Worm (Caenorhabditis elegans) whole organism, L4 larva: ENCODE measurements around the gene Y41D4B.24.

Experiments used
- F10B5.3 ChIP-seq: sonication (generic microtip); optimal IDR thresholded peaks from 2 replicates; lab custom pipeline; 2016; ENCODE audit warnings: mild to moderate bottlenecking, missing genetic modification characterization, missing compliant biosample characterization
- T26A8.4 ChIP-seq: fragments of 200-800 bp; sonication (Bioruptor generic); IDR thresholded peaks from 2 replicates; pipeline ENCODE4 v1.3.6; 2022; ENCODE audit warnings: missing genetic modification characterization, missing compliant biosample characterization
- Y48G9A.11 ChIP-seq: fragments of 200-800 bp; sonication (Bioruptor generic); IDR thresholded peaks from 2 replicates; pipeline ENCODE4 v1.3.6; 2022; ENCODE audit warnings: missing genetic modification reagents, missing genetic modification characterization, missing compliant biosample characterization
- ZK337.2 ChIP-seq: fragments of 200-800 bp; sonication (Bioruptor generic); IDR thresholded peaks from 2 replicates; pipeline ENCODE4 v1.3.6; 2022; ENCODE audit warnings: missing genetic modification reagents, missing genetic modification characterization, missing compliant biosample characterization
- aha-1 ChIP-seq: fragments of 150-350 bp; peaks from one replicate; lab custom pipeline; 2014; ENCODE audit warnings: missing biosample characterization, missing genetic modification characterization
- ceh-28 ChIP-seq: fragments of 150-350 bp; optimal IDR thresholded peaks from 2 replicates; lab custom pipeline; 2014; ENCODE audit warnings: missing biosample characterization, missing genetic modification reagents, missing genetic modification characterization
- ceh-82 ChIP-seq: sonication (generic microtip); optimal IDR thresholded peaks from 2 replicates; lab custom pipeline; 2017; ENCODE audit warnings: missing biosample characterization, missing genetic modification characterization
- cey-2 ChIP-seq: sonication (generic microtip); optimal IDR thresholded peaks from 3 replicates; lab custom pipeline; 2017; ENCODE audit warnings: missing genetic modification characterization, mild to moderate bottlenecking, missing compliant biosample characterization, antibody characterized with exemption, borderline replicate concordance; ENCODE audit not compliant: insufficient read depth
- ctbp-1 ChIP-seq: fragments of 200-800 bp; sonication (Bioruptor generic); IDR thresholded peaks from 2 replicates; pipeline ENCODE4 v1.3.6; 2022; ENCODE audit warnings: missing genetic modification reagents, missing genetic modification characterization, missing compliant biosample characterization
- dmd-8 ChIP-seq: fragments of 200-800 bp; sonication (Bioruptor generic); IDR thresholded peaks from 2 replicates; pipeline ENCODE4 v1.3.6; 2022; ENCODE audit warnings: missing genetic modification characterization, missing compliant biosample characterization
- duxl-1 ChIP-seq: sonication (generic microtip); optimal IDR thresholded peaks from 2 replicates; lab custom pipeline; 2016; ENCODE audit warnings: mild to moderate bottlenecking, missing genetic modification characterization, moderate library complexity, missing compliant biosample characterization; ENCODE audit not compliant: poor library complexity
- fkh-10 ChIP-seq: fragments of 150-350 bp; optimal IDR thresholded peaks from 2 replicates; lab custom pipeline; 2014; ENCODE audit warnings: missing biosample characterization, missing genetic modification reagents, missing genetic modification characterization
- hlh-11 ChIP-seq: fragments of 200-800 bp; sonication (Bioruptor generic); optimal IDR thresholded peaks from 2 replicates; lab custom pipeline; 2018; ENCODE audit warnings: mild to moderate bottlenecking, missing genetic modification characterization, missing compliant biosample characterization
- hmg-1.1 ChIP-seq: fragments of 200-800 bp; sonication (Bioruptor generic); IDR thresholded peaks from 2 replicates; pipeline ENCODE4 v1.3.6; 2022; ENCODE audit warnings: missing genetic modification reagents, missing genetic modification characterization, missing compliant biosample characterization
- lim-7 ChIP-seq: fragments of 200-800 bp; sonication (Bioruptor generic); IDR thresholded peaks from 2 replicates; pipeline ENCODE4 v1.3.6; 2022; ENCODE audit warnings: missing genetic modification characterization, missing compliant biosample characterization
- lin-1 ChIP-seq: fragments of 200-800 bp; sonication (Bioruptor generic); IDR thresholded peaks from 2 replicates; pipeline ENCODE4 v1.3.6; 2022; ENCODE audit warnings: missing genetic modification reagents, missing genetic modification characterization, missing compliant biosample characterization
- lin-38 ChIP-seq: fragments of 200-800 bp; sonication (Bioruptor generic); IDR thresholded peaks from 2 replicates; pipeline ENCODE4 v1.3.6; 2022; ENCODE audit warnings: missing genetic modification reagents, missing genetic modification characterization, missing compliant biosample characterization
- mep-1 ChIP-seq: fragments of 150-350 bp; sonication (generic microtip); optimal IDR thresholded peaks from 3 replicates; lab custom pipeline; 2014; ENCODE audit warnings: missing biosample characterization, missing genetic modification characterization
- nhr-42 ChIP-seq: fragments of 200-800 bp; sonication (Bioruptor generic); IDR thresholded peaks from 2 replicates; pipeline ENCODE4 v1.3.6; 2022; ENCODE audit warnings: missing genetic modification characterization, missing compliant biosample characterization
- pha-4 ChIP-seq, 2 experiments: fragments of 150-350 bp in 1 of 2; fragments of 200-800 bp in 1 of 2; sonication (Bioruptor generic) in 1 of 2; IDR thresholded peaks in 1 of 2; optimal IDR thresholded peaks in 1 of 2; 2 replicates each; pipeline versions ENCODE4 v1.3.6 to Lab custom; 2014 to 2022; ENCODE audit warnings: missing genetic modification characterization in 2 of 2, missing genetic modification reagents in 2 of 2, missing biosample characterization in 1 of 2, missing compliant biosample characterization in 1 of 2
- sdz-12 ChIP-seq: fragments of 200-800 bp; sonication (Bioruptor generic); optimal IDR thresholded peaks from 2 replicates; lab custom pipeline; 2018; ENCODE audit warnings: mild to moderate bottlenecking, missing genetic modification characterization, missing compliant biosample characterization
- set-16 ChIP-seq: fragments of 200-800 bp; sonication (Bioruptor generic); IDR thresholded peaks from 2 replicates; pipeline ENCODE4 v1.3.6; 2022; ENCODE audit warnings: missing genetic modification reagents, missing genetic modification characterization, missing compliant biosample characterization
- skn-1 ChIP-seq: fragments of 150-350 bp; optimal IDR thresholded peaks from 2 replicates; lab custom pipeline; 2014; ENCODE audit warnings: missing biosample characterization, missing genetic modification characterization
- snpc-4 ChIP-seq: fragments of 150-350 bp; optimal IDR thresholded peaks from 2 replicates; lab custom pipeline; 2014; ENCODE audit warnings: missing biosample characterization, missing genetic modification characterization
- spr-1 ChIP-seq: sonication (generic microtip); optimal IDR thresholded peaks from 2 replicates; lab custom pipeline; 2016; ENCODE audit warnings: mild to moderate bottlenecking, missing genetic modification characterization, missing compliant biosample characterization
- spr-3 ChIP-seq: fragments of 200-800 bp; sonication (Bioruptor generic); optimal IDR thresholded peaks from 2 replicates; lab custom pipeline; 2018; ENCODE audit warnings: mild to moderate bottlenecking, missing genetic modification characterization, missing compliant biosample characterization
- tag-97 ChIP-seq: fragments of 200-800 bp; sonication (Bioruptor generic); IDR thresholded peaks from 2 replicates; pipeline ENCODE4 v1.3.6; 2022; ENCODE audit warnings: missing genetic modification characterization, missing compliant biosample characterization
- tra-1 ChIP-seq: fragments of 200-800 bp; sonication (Bioruptor generic); IDR thresholded peaks from 2 replicates; pipeline ENCODE4 v1.3.6; 2022; ENCODE audit warnings: missing genetic modification reagents, missing genetic modification characterization, missing compliant biosample characterization
- zag-1 ChIP-seq: fragments of 150-350 bp; optimal IDR thresholded peaks from 2 replicates; lab custom pipeline; 2014; ENCODE audit warnings: missing biosample characterization, missing genetic modification characterization
- zip-11 ChIP-seq: fragments of 200-800 bp; sonication (Bioruptor generic); IDR thresholded peaks from 2 replicates; pipeline ENCODE4 v1.3.6; 2022; ENCODE audit warnings: missing genetic modification characterization, missing compliant biosample characterization
- ztf-11 ChIP-seq: fragments of 150-350 bp; optimal IDR thresholded peaks from 2 replicates; lab custom pipeline; 2014; ENCODE audit warnings: missing biosample characterization, missing genetic modification characterization

The Y41D4B.24 gene

ce11 chrIV:1633445-1633844 is 48.5 kb downstream of the Y41D4B.24 start, which contains the start of gene Y41D4B.6:
Y41D4B.6 (plus strand) TSS chrIV:1633745.
- peak; percentile 3 for TF ChIP-seq aha-1 (tag; lab: Kevin White, UChicago)
- TF ChIP-seq spr-1 (tag; lab: Kevin White, UChicago) = no peak

- TF ChIP-seq pha-4 (GFP tag; IDR thresholded peaks at IDR 0.05; lab: Robert Waterston, UW) (no peak), pha-4 (tag; optimal IDR thresholded peaks at IDR 0.05; lab: Kevin White, UChicago) (no peak), ztf-11 (tag; lab: Kevin White, UChicago) (no peak), hlh-11 (tag; lab: Kevin White, UChicago) (no peak), aha-1 (tag; lab: Kevin White, UChicago) (no peak)
Measured at ce11 chrIV:1632593-1632992, 49.4 kb downstream of the Y41D4B.24 start.

ce11 chrIV:1631651-1632050 is 50.3 kb downstream of the Y41D4B.24 start, which contains the start of gene cpg-24:
cpg-24 (plus strand) TSS chrIV:1631951.
- no peak for TF ChIP-seq lin-38
- no peak for TF ChIP-seq T26A8.4 (GFP tag; lab: Robert Waterston, UW)
- no peak for TF ChIP-seq hlh-11 (tag; lab: Kevin White, UChicago)
- no peak for TF ChIP-seq ceh-82 (tag; lab: Kevin White, UChicago)
- no peak for TF ChIP-seq ZK337.2
- TF ChIP-seq spr-3 (GFP tag; lab: Kevin White, UChicago) = no peak
- TF ChIP-seq tag-97 (GFP tag; lab: Robert Waterston, UW) = no peak
- TF ChIP-seq zag-1 (tag; lab: Kevin White, UChicago) = no peak
- no peak for TF ChIP-seq lim-7 (GFP tag; lab: Robert Waterston, UW)
- TF ChIP-seq cey-2 (tag; lab: Kevin White, UChicago) = no peak
- no peak for TF ChIP-seq ceh-28 (tag; lab: Kevin White, UChicago)
- TF ChIP-seq mep-1 (tag; lab: Kevin White, UChicago) = no peak
- TF ChIP-seq sdz-12 (GFP tag; lab: Kevin White, UChicago) = no peak
- no peak for TF ChIP-seq lin-1 (GFP tag; lab: Robert Waterston, UW)
- TF ChIP-seq ctbp-1 (GFP tag; lab: Robert Waterston, UW) = no peak
- no peak for TF ChIP-seq fkh-10 (GFP tag; lab: Kevin White, UChicago)
- no peak for TF ChIP-seq tra-1 (GFP tag; lab: Robert Waterston, UW)
- TF ChIP-seq skn-1 (tag; lab: Kevin White, UChicago) = no peak
- no peak for TF ChIP-seq snpc-4 (tag; lab: Kevin White, UChicago)
- no peak for TF ChIP-seq nhr-42 (GFP tag; lab: Robert Waterston, UW)

DNA sequence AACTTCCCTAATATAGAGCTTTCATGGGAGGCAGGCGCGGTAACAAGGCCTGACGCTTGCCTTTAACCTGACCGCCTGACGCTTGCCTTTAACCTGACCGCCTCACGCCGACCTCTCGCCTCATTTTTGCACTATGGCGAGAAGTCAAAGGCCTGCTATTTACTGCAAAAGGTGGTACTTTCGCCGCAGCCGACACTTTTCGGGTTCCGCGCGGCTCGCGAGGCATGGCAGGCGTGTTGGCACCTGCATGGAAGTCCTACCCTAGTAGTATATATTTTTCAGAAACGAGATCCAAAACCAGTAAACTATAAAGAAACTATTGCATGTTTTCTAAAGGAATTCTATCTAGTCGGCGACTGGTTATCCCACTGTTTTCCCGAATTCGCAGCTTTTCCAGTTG is 53.2 kb downstream of the Y41D4B.24 start:
- no peak for TF ChIP-seq zip-11 (GFP tag; lab: Robert Waterston, UW)
- TF ChIP-seq Y48G9A.11 (GFP tag; lab: Robert Waterston, UW) = 0 out of 2 replicates have a peak, but pooled peaks have one; percentile 16
- no peak for TF ChIP-seq aha-1 (tag; lab: Kevin White, UChicago)
- TF ChIP-seq ztf-11 (tag; lab: Kevin White, UChicago) = no peak
- no peak for TF ChIP-seq hmg-1.1
- peak; percentile 61 for TF ChIP-seq set-16

DNA sequence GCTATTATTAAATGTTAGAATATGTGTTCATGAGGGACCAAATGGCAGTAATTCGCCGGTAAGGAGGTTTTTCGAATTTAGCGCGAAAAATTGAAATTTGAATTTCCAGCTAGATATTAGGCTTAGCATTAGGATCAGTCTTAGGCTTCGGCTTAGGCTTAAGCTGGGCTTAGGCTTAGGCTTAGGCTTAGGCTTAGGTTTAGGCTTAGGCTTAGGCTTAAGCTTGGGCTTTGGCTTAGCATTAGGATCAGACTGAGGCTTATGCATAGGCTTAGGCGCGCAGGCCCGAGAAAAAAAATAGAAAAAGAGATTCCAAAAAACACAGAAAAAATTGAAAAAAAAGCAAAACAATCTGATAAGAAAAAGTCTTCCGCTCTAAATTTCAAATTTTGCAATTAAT is 53.7 kb downstream of the Y41D4B.24 start:
- TF ChIP-seq F10B5.3 (tag; lab: Kevin White, UChicago) (no peak), sdz-12 (GFP tag; lab: Kevin White, UChicago) (no peak), duxl-1 (tag; lab: Kevin White, UChicago) (no peak), dmd-8 (GFP tag; lab: Robert Waterston, UW) (no peak)
